Fruit fly (Drosophila melanogaster) whole organism, prepupa: ENCODE results near the gene NetA.
A peak's percentile ranks its signal among the peaks of the same experiment; 100 is the strongest.

Experiments used
- Blimp-1 ChIP-seq: fragments of 200-800 bp; sonication (Bioruptor generic); optimal IDR thresholded peaks from 3 replicates; lab custom pipeline; 2017; ENCODE audit warnings: missing biosample characterization, missing genetic modification characterization, mild to moderate bottlenecking, moderate library complexity, missing genetic modification reagents
- CG10631 ChIP-seq: fragments of 200-800 bp; sonication (Bioruptor generic); optimal IDR thresholded peaks from 2 replicates; lab custom pipeline; 2016; ENCODE audit warnings: missing biosample characterization, missing genetic modification characterization
- CG10669 ChIP-seq: fragments of 200-800 bp; sonication (Bioruptor generic); optimal IDR thresholded peaks from 3 replicates; lab custom pipeline; 2018; ENCODE audit warnings: missing biosample characterization, mild to moderate bottlenecking, missing genetic modification characterization, moderate library complexity
- CG11294 ChIP-seq: fragments of 200-800 bp; sonication (Bioruptor generic); IDR thresholded peaks from 2 replicates; pipeline ENCODE4 v1.3.6; 2022; ENCODE audit warnings: missing biosample characterization, missing genetic modification characterization
- CG11762 ChIP-seq: fragments of 200-800 bp; sonication (Bioruptor generic); optimal IDR thresholded peaks from 3 replicates; lab custom pipeline; 2016; ENCODE audit warnings: missing biosample characterization, missing genetic modification characterization; ENCODE audit not compliant: insufficient read depth
- CG15336 ChIP-seq: fragments of 200-800 bp; sonication (Bioruptor generic); IDR thresholded peaks from 2 replicates; pipeline ENCODE4 v1.3.6; 2022; ENCODE audit warnings: missing biosample characterization, missing genetic modification characterization
- CG1621 ChIP-seq: fragments of 200-800 bp; sonication (Bioruptor generic); optimal IDR thresholded peaks from 3 replicates; lab custom pipeline; 2018; ENCODE audit warnings: missing biosample characterization, mild to moderate bottlenecking, missing genetic modification characterization
- CG3032 ChIP-seq: fragments of 200-800 bp; optimal IDR thresholded peaks from 2 replicates; lab custom pipeline; 2019; ENCODE audit warnings: missing biosample characterization, mild to moderate bottlenecking, missing genetic modification characterization, moderate library complexity
- CG31627 ChIP-seq: fragments of 200-800 bp; sonication (Bioruptor generic); optimal IDR thresholded peaks from 3 replicates; lab custom pipeline; 2016; ENCODE audit warnings: missing biosample characterization, missing genetic modification characterization
- CG32006 ChIP-seq: fragments of 200-800 bp; sonication (Bioruptor generic); optimal IDR thresholded peaks from 3 replicates; lab custom pipeline; 2017; ENCODE audit warnings: missing biosample characterization, mild to moderate bottlenecking, missing genetic modification characterization
- CG34406 ChIP-seq: fragments of 200-800 bp; sonication (Bioruptor generic); optimal IDR thresholded peaks from 3 replicates; lab custom pipeline; 2016; ENCODE audit warnings: missing biosample characterization, missing genetic modification characterization
- CG3919 ChIP-seq: fragments of 200-800 bp; sonication (Bioruptor generic); optimal IDR thresholded peaks from 3 replicates; lab custom pipeline; 2016; ENCODE audit warnings: missing biosample characterization, missing genetic modification characterization
- CG6792 ChIP-seq: fragments of 200-800 bp; sonication (Bioruptor generic); optimal IDR thresholded peaks from 3 replicates; lab custom pipeline; 2016; ENCODE audit warnings: missing biosample characterization, missing genetic modification characterization
- CG6854 ChIP-seq: fragments of 200-800 bp; sonication (Bioruptor generic); optimal IDR thresholded peaks from 2 replicates; lab custom pipeline; 2017; ENCODE audit warnings: missing biosample characterization, mild to moderate bottlenecking, missing genetic modification characterization
- CG7368 ChIP-seq: fragments of 200-800 bp; sonication (Bioruptor generic); optimal IDR thresholded peaks from 3 replicates; lab custom pipeline; 2016; ENCODE audit warnings: missing biosample characterization, missing genetic modification characterization
- CG8119 ChIP-seq: fragments of 200-800 bp; sonication (Bioruptor generic); IDR thresholded peaks from 3 replicates; pipeline ENCODE4 v1.3.6; 2022; ENCODE audit warnings: missing biosample characterization, missing genetic modification characterization
- CG9139 ChIP-seq: fragments of 200-800 bp; sonication (Bioruptor generic); optimal IDR thresholded peaks from 3 replicates; lab custom pipeline; 2017; ENCODE audit warnings: missing biosample characterization, mild to moderate bottlenecking, missing genetic modification characterization
- Eip75B ChIP-seq: fragments of 200-800 bp; sonication (Bioruptor generic); optimal IDR thresholded peaks from 3 replicates; lab custom pipeline; 2016; ENCODE audit warnings: missing biosample characterization, missing genetic modification characterization
- Eip78C ChIP-seq: fragments of 200-800 bp; sonication (Bioruptor generic); peaks from one replicate; lab custom pipeline; 2016; ENCODE audit warnings: missing biosample characterization, missing genetic modification characterization
- Eip93F ChIP-seq: fragments of 200-800 bp; sonication (Bioruptor generic); optimal IDR thresholded peaks from 2 replicates; lab custom pipeline; 2016; ENCODE audit warnings: missing biosample characterization, mild to moderate bottlenecking, missing genetic modification characterization
- Ets21C ChIP-seq: fragments of 200-800 bp; sonication (Bioruptor generic); optimal IDR thresholded peaks from 3 replicates; lab custom pipeline; 2016; ENCODE audit warnings: missing biosample characterization, missing genetic modification characterization
- Ets96B ChIP-seq: fragments of 200-800 bp; optimal IDR thresholded peaks from 2 replicates; lab custom pipeline; 2019; ENCODE audit warnings: missing biosample characterization, mild to moderate bottlenecking, missing genetic modification characterization, moderate library complexity
- Gug ChIP-seq: fragments of 200-800 bp; sonication (Bioruptor generic); IDR thresholded peaks from 2 replicates; pipeline ENCODE4 v1.3.6; 2022; ENCODE audit warnings: missing biosample characterization, missing genetic modification characterization
- Hr38 ChIP-seq: sonication (Bioruptor generic); optimal IDR thresholded peaks from 2 replicates; lab custom pipeline; 2016; ENCODE audit warnings: missing biosample characterization, missing genetic modification characterization
- Hr39 ChIP-seq: fragments of 200-800 bp; sonication (Bioruptor generic); optimal IDR thresholded peaks from 2 replicates; lab custom pipeline; 2016; ENCODE audit warnings: missing biosample characterization, missing genetic modification characterization
- Hr4 ChIP-seq: fragments of 200-800 bp; sonication (Bioruptor generic); optimal IDR thresholded peaks from 3 replicates; lab custom pipeline; 2016; ENCODE audit warnings: missing biosample characterization, missing genetic modification characterization
- Met ChIP-seq: fragments of 200-800 bp; sonication (Bioruptor generic); optimal IDR thresholded peaks from 3 replicates; lab custom pipeline; 2016; ENCODE audit warnings: missing biosample characterization, missing genetic modification characterization
- OdsH ChIP-seq: fragments of 200-800 bp; sonication (Bioruptor generic); optimal IDR thresholded peaks from 3 replicates; lab custom pipeline; 2016; ENCODE audit warnings: missing biosample characterization, missing genetic modification characterization
- Smox ChIP-seq: fragments of 200-800 bp; sonication (Bioruptor generic); optimal IDR thresholded peaks from 3 replicates; lab custom pipeline; 2016; ENCODE audit warnings: missing biosample characterization, missing genetic modification characterization
- Sox102F ChIP-seq: fragments of 200-800 bp; sonication (Bioruptor generic); optimal IDR thresholded peaks from 2 replicates; lab custom pipeline; 2016; ENCODE audit warnings: missing biosample characterization, mild to moderate bottlenecking, missing genetic modification characterization
- Sox14 ChIP-seq: fragments of 200-800 bp; sonication (Bioruptor generic); optimal IDR thresholded peaks from 3 replicates; lab custom pipeline; 2016; ENCODE audit warnings: missing biosample characterization, missing genetic modification characterization
- achi ChIP-seq: fragments of 200-800 bp; sonication (Bioruptor generic); optimal IDR thresholded peaks from 3 replicates; lab custom pipeline; 2016; ENCODE audit warnings: missing biosample characterization, missing genetic modification characterization
- acj6 ChIP-seq: fragments of 200-800 bp; sonication (Bioruptor generic); optimal IDR thresholded peaks from 3 replicates; lab custom pipeline; 2016; ENCODE audit warnings: missing biosample characterization, missing genetic modification characterization
- cyc ChIP-seq: fragments of 200-800 bp; sonication (Bioruptor generic); optimal IDR thresholded peaks from 3 replicates; lab custom pipeline; 2016; ENCODE audit warnings: missing biosample characterization, missing genetic modification characterization
- dac ChIP-seq: fragments of 200-800 bp; sonication (Bioruptor generic); optimal IDR thresholded peaks from 2 replicates; lab custom pipeline; 2017; ENCODE audit warnings: missing biosample characterization, mild to moderate bottlenecking, missing genetic modification characterization
- dsx ChIP-seq: fragments of 200-800 bp; optimal IDR thresholded peaks from 3 replicates; lab custom pipeline; 2019; ENCODE audit warnings: missing biosample characterization, mild to moderate bottlenecking, missing genetic modification characterization, moderate library complexity; ENCODE audit not compliant: poor library complexity, severe bottlenecking
- eg ChIP-seq: fragments of 200-800 bp; sonication (Bioruptor generic); IDR thresholded peaks from 3 replicates; pipeline ENCODE4 v1.3.6; 2022; ENCODE audit warnings: missing biosample characterization, missing genetic modification characterization
- esn ChIP-seq: fragments of 200-800 bp; sonication (Bioruptor generic); optimal IDR thresholded peaks from 2 replicates; lab custom pipeline; 2016; ENCODE audit warnings: missing biosample characterization, mild to moderate bottlenecking, missing genetic modification characterization, moderate library complexity
- fd85E ChIP-seq: fragments of 200-800 bp; sonication (Bioruptor generic); optimal IDR thresholded peaks from 3 replicates; lab custom pipeline; 2016; ENCODE audit warnings: missing biosample characterization, missing genetic modification characterization
- fkh ChIP-seq: fragments of 200-800 bp; sonication (Bioruptor generic); optimal IDR thresholded peaks from 3 replicates; lab custom pipeline; 2017; ENCODE audit warnings: missing biosample characterization, mild to moderate bottlenecking, missing genetic modification characterization, moderate library complexity
- net ChIP-seq: fragments of 200-800 bp; sonication (Bioruptor generic); optimal IDR thresholded peaks from 3 replicates; lab custom pipeline; 2016; ENCODE audit warnings: missing biosample characterization, missing genetic modification characterization
- pdm3 ChIP-seq: fragments of 200-800 bp; sonication (Bioruptor generic); optimal IDR thresholded peaks from 3 replicates; lab custom pipeline; 2016; ENCODE audit warnings: missing biosample characterization, missing genetic modification characterization
- salr ChIP-seq, 2 experiments: fragments of 200-800 bp; sonication (Bioruptor generic); optimal IDR thresholded peaks; 3 replicates each; lab custom pipeline; 2016 to 2018; ENCODE audit warnings: missing biosample characterization in 2 of 2, missing genetic modification characterization in 2 of 2, mild to moderate bottlenecking in 1 of 2
- ss ChIP-seq, 2 experiments: fragments of 200-800 bp; sonication (Bioruptor generic); optimal IDR thresholded peaks; 2 replicates in 1 of 2; 3 replicates in 1 of 2; lab custom pipeline; 2017 to 2018; ENCODE audit warnings: mild to moderate bottlenecking in 2 of 2, missing biosample characterization in 2 of 2, missing genetic modification characterization in 2 of 2, moderate library complexity in 1 of 2
- svp ChIP-seq: fragments of 200-800 bp; sonication (Bioruptor generic); peaks from one replicate; lab custom pipeline; 2016; ENCODE audit warnings: missing biosample characterization, missing genetic modification characterization
- topi ChIP-seq: fragments of 200-800 bp; sonication (Bioruptor generic); optimal IDR thresholded peaks from 3 replicates; lab custom pipeline; 2016; ENCODE audit warnings: missing biosample characterization, missing genetic modification characterization
- vri ChIP-seq: fragments of 200-800 bp; sonication (Bioruptor generic); optimal IDR thresholded peaks from 3 replicates; lab custom pipeline; 2016; ENCODE audit warnings: missing biosample characterization, mild to moderate bottlenecking, missing genetic modification characterization

Gene NetA

DNA sequence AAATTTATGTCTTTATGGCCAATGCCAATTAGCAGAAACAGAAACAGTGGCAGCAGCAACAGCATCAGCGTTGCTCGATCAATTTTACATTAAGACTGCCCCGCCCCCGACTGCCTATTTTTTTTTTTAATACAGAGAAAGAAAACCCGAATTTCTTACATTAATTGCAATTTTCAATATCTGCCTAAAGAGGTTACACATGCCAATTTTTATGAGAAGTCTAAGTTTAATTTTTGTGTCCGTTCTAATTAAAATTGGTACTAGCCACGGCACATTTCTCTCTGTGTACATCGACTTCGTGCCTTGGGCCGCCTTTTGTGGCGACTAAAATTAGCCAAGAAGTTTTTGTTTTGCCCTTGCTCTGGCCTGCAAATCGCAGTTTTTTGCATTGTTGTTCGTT lies 46.9 kb downstream of the NetA start (continued):
- TF ChIP-seq Met (GFP tag; lab: Kevin White, UChicago) = no peak
- peak; percentile 14; the same call in 1 of the 2 replicates for TF ChIP-seq Gug (GFP tag; lab: Robert Waterston, UW)
- no peak for TF ChIP-seq fd85E (GFP tag; lab: Kevin White, UChicago)
- peak; percentile 10 for TF ChIP-seq Ets96B (tag; lab: Kevin White, UChicago)
- TF ChIP-seq CG9139 (GFP tag; lab: Kevin White, UChicago) = no peak
- no peak for TF ChIP-seq svp (GFP tag; lab: Kevin White, UChicago)
- no peak for TF ChIP-seq salr (GFP tag; optimal IDR thresholded peaks at IDR 0.05; lab: Kevin White, UChicago)
- TF ChIP-seq, all 60 proteins: peak for 12

DNA sequence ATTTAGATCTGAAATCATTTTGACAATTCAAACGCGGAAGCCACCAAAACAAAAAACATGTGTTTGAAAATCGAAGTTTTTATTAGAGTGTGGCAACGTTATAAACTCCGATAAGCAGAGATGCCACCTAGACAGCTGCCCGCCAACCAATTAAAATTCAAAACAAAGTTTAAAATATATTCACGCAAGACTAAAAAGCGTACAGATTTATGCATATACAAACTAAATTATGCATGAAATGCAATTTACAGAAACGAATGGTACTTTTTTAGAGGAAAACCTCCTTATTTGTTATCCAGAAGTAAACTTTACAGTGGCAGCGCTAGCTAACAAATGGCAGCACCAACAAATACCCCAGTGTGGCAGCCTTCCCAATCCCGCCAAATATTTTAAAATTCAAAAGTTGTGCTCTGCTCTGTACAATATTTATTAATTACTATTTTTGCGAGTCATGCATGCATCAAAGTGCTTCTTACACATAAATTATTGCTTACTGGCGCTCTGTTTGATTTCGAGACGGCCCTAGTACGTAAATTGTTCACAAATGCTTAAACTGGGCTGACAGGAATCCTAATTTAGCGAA lies 50.0 kb downstream of the NetA start:
- TF ChIP-seq CG10669 = no peak
- no peak for TF ChIP-seq CG3032 (tag; lab: Kevin White, UChicago)
- TF ChIP-seq CG6792 (GFP tag; lab: Kevin White, UChicago) = no peak
- no peak for TF ChIP-seq fkh (GFP tag; lab: Kevin White, UChicago)
- no peak for TF ChIP-seq CG15336 (GFP tag; lab: Robert Waterston, UW)
- no peak for TF ChIP-seq CG1621 (tag; lab: Kevin White, UChicago)
- TF ChIP-seq esn (GFP tag; lab: Kevin White, UChicago) = no peak
- no peak for TF ChIP-seq Eip93F (GFP tag; lab: Kevin White, UChicago)
- no peak for TF ChIP-seq cyc (GFP tag; lab: Kevin White, UChicago)
- no peak for TF ChIP-seq eg (GFP tag; lab: Robert Waterston, UW)
- TF ChIP-seq Ets21C = no peak
- TF ChIP-seq vri (GFP tag; lab: Kevin White, UChicago) = no peak

DNA sequence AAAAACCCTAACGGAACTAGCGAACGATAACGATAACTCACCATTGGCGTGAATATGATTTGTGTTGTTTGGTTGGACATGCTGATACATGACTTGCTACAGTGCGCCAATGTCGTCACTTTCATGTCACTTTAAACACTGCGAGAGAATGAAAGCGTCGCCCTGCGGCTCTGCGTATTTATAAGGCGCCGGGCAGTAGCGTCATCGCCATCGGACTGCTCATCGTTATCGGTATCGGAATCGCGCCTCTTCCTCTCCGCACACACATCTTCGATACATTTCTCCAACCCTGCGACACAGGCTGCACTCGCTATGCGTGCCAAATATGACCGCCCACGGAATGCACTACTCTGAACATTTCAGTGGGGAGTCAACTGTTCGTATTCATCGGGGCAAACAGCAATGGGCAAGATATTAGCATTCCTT lies 51.3 kb downstream of the NetA start, which contains the start of gene sbm:
Gene sbm, minus strand, starts transcription at position 160 of the 426 bp plus-strand sequence.
- TF ChIP-seq OdsH (peak; percentile 8), fkh (GFP tag; lab: Kevin White, UChicago) (no peak), CG31627 (GFP tag; lab: Kevin White, UChicago) (peak; percentile 23), CG10631 (GFP tag; lab: Kevin White, UChicago) (peak; percentile 0), topi (no peak), Blimp-1 (GFP tag; lab: Kevin White, UChicago) (no peak), acj6 (peak; percentile 26), CG32006 (GFP tag; lab: Kevin White, UChicago) (peak; percentile 47), achi (GFP tag; lab: Kevin White, UChicago) (no peak), esn (GFP tag; lab: Kevin White, UChicago) (peak; percentile 32), CG11294 (GFP tag; lab: Robert Waterston, UW) (no peak), Sox14 (GFP tag; lab: Kevin White, UChicago) (no peak), Hr4 (GFP tag; lab: Kevin White, UChicago) (no peak), dac (GFP tag; lab: Kevin White, UChicago) (no peak), CG8119 (GFP tag; lab: Robert Waterston, UW) (no peak), CG6792 (GFP tag; lab: Kevin White, UChicago) (no peak), Hr38 (GFP tag; lab: Kevin White, UChicago) (no peak), fd85E (GFP tag; lab: Kevin White, UChicago) (no peak), CG11762 (GFP tag; lab: Kevin White, UChicago) (no peak), dsx (no peak), CG15336 (GFP tag; lab: Robert Waterston, UW) (no peak), Eip75B (no peak), CG7368 (GFP tag; lab: Kevin White, UChicago) (no peak), CG3032 (tag; lab: Kevin White, UChicago) (no peak), net (no peak), CG3919 (GFP tag; lab: Kevin White, UChicago) (peak; percentile 12), Smox (GFP tag; lab: Kevin White, UChicago) (peak; percentile 2), Ets96B (tag; lab: Kevin White, UChicago) (no peak), Hr39 (GFP tag; lab: Kevin White, UChicago) (peak; percentile 18), CG34406 (GFP tag; lab: Kevin White, UChicago) (no peak), CG9139 (GFP tag; lab: Kevin White, UChicago) (no peak), CG10669 (no peak), Gug (GFP tag; lab: Robert Waterston, UW) (no peak), ss (GFP tag; optimal IDR thresholded peaks at IDR 0.05; lab: Kevin White, UChicago) (no peak), Eip78C (GFP tag; lab: Kevin White, UChicago) (peak; percentile 66), CG6854 (GFP tag; lab: Kevin White, UChicago) (no peak), pdm3 (GFP tag; lab: Kevin White, UChicago) (peak; percentile 2), Sox102F (GFP tag; lab: Kevin White, UChicago) (no peak)
